Fruit fly (Drosophila melanogaster): ENCODE measurements around the gene CG33986.

DNA sequence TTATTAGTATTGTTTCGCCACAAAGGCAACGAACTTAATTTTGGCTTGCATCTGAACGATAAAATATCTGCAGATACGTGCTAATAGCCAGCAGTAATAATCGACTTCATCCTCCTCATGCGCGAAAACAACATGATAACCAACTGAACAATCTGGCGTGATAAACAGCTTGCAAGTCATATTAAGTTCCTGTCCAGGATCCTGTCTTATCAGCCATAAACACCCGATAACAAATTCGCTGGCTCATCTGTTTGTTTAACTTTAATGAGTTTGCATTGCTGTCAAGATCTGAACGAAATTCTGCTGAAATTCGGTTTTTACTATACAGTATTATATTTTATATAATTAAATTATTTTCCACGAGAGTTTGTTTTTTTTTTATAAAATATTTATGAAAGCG is 11.8 kb downstream of the CG33986 start:
- TF ChIP-seq GATAd (GFP tag; optimal IDR thresholded peaks at IDR 0.05) (no peak), dmrt93B (GFP tag; optimal IDR thresholded peaks at IDR 0.05) (no peak), Rel (GFP tag; optimal IDR thresholded peaks at IDR 0.05) (no peak), Rel (tag; optimal IDR thresholded peaks at IDR 0.05) (no peak)
